Worm (Caenorhabditis elegans): ENCODE results near the gene C55C3.1.

The C55C3.1 gene

ce11 chrIV:5666115-5667028 lies 42.5 kb upstream of the C55C3.1 start:
- TF ChIP-seq pes-1 (GFP tag; IDR thresholded peaks at IDR 0.05) (no peak), ama-1 (optimal IDR thresholded peaks at IDR 0.05) (no peak), tbx-37 (GFP tag; conservative IDR thresholded peaks at IDR 0.05) (no peak)

ce11 chrIV:5667191-5667590 lies 41.7 kb upstream of the C55C3.1 start:
- no peak for TF ChIP-seq hmbx-1 (tag; optimal IDR thresholded peaks at IDR 0.05)
- no peak for TF ChIP-seq F13C5.2 (tag; optimal IDR thresholded peaks at IDR 0.05)
- no peak for TF ChIP-seq hmg-4 (GFP tag; optimal IDR thresholded peaks at IDR 0.05)

DNA sequence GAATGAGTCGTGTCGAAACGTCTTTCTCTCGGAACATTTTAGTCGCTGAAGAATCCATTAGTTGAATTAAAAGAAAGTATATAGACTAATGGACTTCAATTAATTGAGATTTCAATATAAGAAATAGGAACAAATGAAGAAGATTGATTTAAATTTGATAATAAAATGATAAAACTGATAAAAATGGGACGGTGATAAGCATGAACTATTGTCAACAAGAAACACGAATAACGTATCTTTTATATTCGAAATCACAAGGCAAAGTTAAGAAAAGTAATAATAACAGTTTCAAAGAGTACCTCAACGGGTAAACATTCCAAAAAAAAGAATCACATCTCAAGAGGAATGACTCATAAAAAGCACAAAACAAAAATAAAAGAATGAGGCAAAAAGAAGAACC lies 39.4 kb upstream of the C55C3.1 start, which contains the start of gene T19E7.6:
T19E7.6 (minus strand) TSS at position 45 of the 400 bp plus-strand sequence.
- no peak for TF ChIP-seq ama-1 (optimal IDR thresholded peaks at IDR 0.05)
- no peak for TF ChIP-seq ets-7 (tag; optimal IDR thresholded peaks at IDR 0.05)
- TF ChIP-seq ceh-13 (GFP tag; optimal IDR thresholded peaks at IDR 0.05), result no peak
- no peak for TF ChIP-seq scrt-1 (GFP tag; IDR thresholded peaks at IDR 0.05)
- no peak for TF ChIP-seq tbx-37 (GFP tag; conservative IDR thresholded peaks at IDR 0.05)
- TF ChIP-seq sea-1 (GFP tag; conservative IDR thresholded peaks at IDR 0.05), result no peak
- no peak for TF ChIP-seq tra-4 (tag; optimal IDR thresholded peaks at IDR 0.05)
- TF ChIP-seq hmbx-1 (tag; optimal IDR thresholded peaks at IDR 0.05), result no peak
- no peak for TF ChIP-seq hmg-4 (GFP tag; optimal IDR thresholded peaks at IDR 0.05)
- no peak for TF ChIP-seq F13C5.2 (tag; optimal IDR thresholded peaks at IDR 0.05)
- TF ChIP-seq flt-1 (GFP tag; IDR thresholded peaks at IDR 0.05), result no peak
- no peak for TF ChIP-seq hnd-1 (tag; optimal IDR thresholded peaks at IDR 0.05)
- no peak for TF ChIP-seq ceh-36 (tag; optimal IDR thresholded peaks at IDR 0.05)
- TF ChIP-seq pes-1 (GFP tag; IDR thresholded peaks at IDR 0.05), result no peak
- TF ChIP-seq tbx-11 (GFP tag; IDR thresholded peaks at IDR 0.05), result no peak
- TF ChIP-seq aly-1 (tag; optimal IDR thresholded peaks at IDR 0.05), result no peak
- no peak for TF ChIP-seq B0310.2 (tag; optimal IDR thresholded peaks at IDR 0.05)

- TF ChIP-seq ceh-36 (tag; optimal IDR thresholded peaks at IDR 0.05) (no peak), tra-4 (tag; optimal IDR thresholded peaks at IDR 0.05) (no peak), tbx-37 (GFP tag; conservative IDR thresholded peaks at IDR 0.05) (no peak), pes-1 (GFP tag; IDR thresholded peaks at IDR 0.05) (no peak), ceh-13 (GFP tag; optimal IDR thresholded peaks at IDR 0.05) (no peak), scrt-1 (GFP tag; IDR thresholded peaks at IDR 0.05) (no peak), hmg-4 (GFP tag; optimal IDR thresholded peaks at IDR 0.05) (no peak), tbx-11 (GFP tag; IDR thresholded peaks at IDR 0.05) (no peak)
Observed at ce11 chrIV:5671325-5671724, 37.6 kb upstream of the C55C3.1 start.

ce11 chrIV:5674435-5674834 lies 34.5 kb upstream of the C55C3.1 start, which contains the start of gene srd-5:
srd-5 (minus strand) TSS chrIV:5674535.
- TF ChIP-seq hnd-1 (tag; optimal IDR thresholded peaks at IDR 0.05) (no peak), scrt-1 (GFP tag; IDR thresholded peaks at IDR 0.05) (no peak), ceh-13 (GFP tag; optimal IDR thresholded peaks at IDR 0.05) (no peak), ceh-36 (tag; optimal IDR thresholded peaks at IDR 0.05) (no peak), ets-7 (tag; optimal IDR thresholded peaks at IDR 0.05) (no peak), F13C5.2 (tag; optimal IDR thresholded peaks at IDR 0.05) (no peak), aly-1 (tag; optimal IDR thresholded peaks at IDR 0.05) (no peak), tbx-11 (GFP tag; IDR thresholded peaks at IDR 0.05) (no peak), tra-4 (tag; optimal IDR thresholded peaks at IDR 0.05) (no peak), sea-1 (GFP tag; conservative IDR thresholded peaks at IDR 0.05) (no peak), B0310.2 (tag; optimal IDR thresholded peaks at IDR 0.05) (no peak), hmg-4 (GFP tag; optimal IDR thresholded peaks at IDR 0.05) (no peak), flt-1 (GFP tag; IDR thresholded peaks at IDR 0.05) (no peak), tbx-37 (GFP tag; conservative IDR thresholded peaks at IDR 0.05) (no peak), hmbx-1 (tag; optimal IDR thresholded peaks at IDR 0.05) (no peak), ama-1 (optimal IDR thresholded peaks at IDR 0.05) (no peak), pes-1 (GFP tag; IDR thresholded peaks at IDR 0.05) (no peak)

ce11 chrIV:5678044-5678443 lies 30.9 kb upstream of the C55C3.1 start, which contains the start of gene C55C3.4:
C55C3.4 (minus strand) TSS chrIV:5678144.
- TF ChIP-seq sea-1 (GFP tag; conservative IDR thresholded peaks at IDR 0.05) (no peak), aly-1 (tag; optimal IDR thresholded peaks at IDR 0.05) (no peak)

- no peak for TF ChIP-seq tra-4 (tag; optimal IDR thresholded peaks at IDR 0.05)
- TF ChIP-seq flt-1 (GFP tag; IDR thresholded peaks at IDR 0.05), result no peak
- TF ChIP-seq hmbx-1 (tag; optimal IDR thresholded peaks at IDR 0.05), result no peak
- no peak for TF ChIP-seq tbx-11 (GFP tag; IDR thresholded peaks at IDR 0.05)
- no peak for TF ChIP-seq tbx-37 (GFP tag; conservative IDR thresholded peaks at IDR 0.05)
- TF ChIP-seq hnd-1 (tag; optimal IDR thresholded peaks at IDR 0.05), result no peak
- no peak for TF ChIP-seq scrt-1 (GFP tag; IDR thresholded peaks at IDR 0.05)
- TF ChIP-seq hmg-4 (GFP tag; optimal IDR thresholded peaks at IDR 0.05), result no peak
- TF ChIP-seq pes-1 (GFP tag; IDR thresholded peaks at IDR 0.05), result no peak
- no peak for TF ChIP-seq ets-7 (tag; optimal IDR thresholded peaks at IDR 0.05)
Observed at ce11 chrIV:5682547-5683234, 26.2 kb upstream of the C55C3.1 start, which contains the start of the genes C55C3.7 and C55C3.6. C55C3.7 (minus strand) TSS chrIV:5682647. C55C3.6 (plus strand) TSS chrIV:5683184.
